Worm (Caenorhabditis elegans) whole organism, dauer: ENCODE results near the gene nlp-69.

ENCODE experiments used
- unc-62 ChIP-seq: sonication (generic microtip); optimal IDR thresholded peaks from 2 replicates; lab custom pipeline; 2017; ENCODE audit warnings: missing biosample characterization, missing genetic modification reagents, missing genetic modification characterization

nlp-69 gene

DNA sequence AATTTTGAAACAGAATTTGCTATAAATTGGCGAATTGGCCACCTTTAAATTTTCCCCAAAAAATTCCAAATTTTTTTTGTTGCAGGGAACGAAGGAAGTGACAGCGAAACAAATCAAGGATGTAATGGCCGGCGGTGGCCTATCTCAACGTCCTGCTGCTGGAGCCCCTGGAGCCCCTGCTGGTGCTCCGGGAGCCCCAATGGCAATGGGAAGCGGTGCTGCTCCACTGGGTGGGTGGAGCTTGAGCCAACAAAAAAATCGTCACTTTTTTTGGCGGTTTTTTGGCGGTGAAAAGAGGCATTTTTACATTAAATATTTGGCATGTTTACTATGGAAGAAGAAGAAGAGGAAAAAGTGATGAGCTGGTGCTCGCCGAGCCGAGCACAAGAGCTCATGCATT is 2.4 kb upstream of the nlp-69 start:
- TF ChIP-seq unc-62 (GFP tag; lab: Kevin White, UChicago): no peak

DNA sequence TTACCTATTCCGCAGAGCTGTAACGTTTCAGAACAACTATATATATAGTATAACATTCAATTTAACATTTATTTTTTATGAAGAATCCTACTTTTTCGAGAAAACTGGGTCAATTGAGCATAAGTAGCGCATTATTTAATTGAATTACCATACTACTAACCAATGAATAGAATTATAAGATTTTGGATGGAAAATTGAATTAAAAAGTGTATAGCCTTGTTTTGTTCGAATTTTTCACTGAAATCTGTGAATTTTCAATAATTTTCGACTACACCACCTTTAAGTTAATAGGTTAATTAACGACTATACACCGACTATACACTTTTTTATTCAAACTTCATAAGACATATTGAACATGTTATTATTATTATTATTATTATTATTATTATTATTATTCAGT is 868 bp downstream of the nlp-69 start:
- TF ChIP-seq unc-62 (GFP tag; lab: Kevin White, UChicago): no peak

DNA sequence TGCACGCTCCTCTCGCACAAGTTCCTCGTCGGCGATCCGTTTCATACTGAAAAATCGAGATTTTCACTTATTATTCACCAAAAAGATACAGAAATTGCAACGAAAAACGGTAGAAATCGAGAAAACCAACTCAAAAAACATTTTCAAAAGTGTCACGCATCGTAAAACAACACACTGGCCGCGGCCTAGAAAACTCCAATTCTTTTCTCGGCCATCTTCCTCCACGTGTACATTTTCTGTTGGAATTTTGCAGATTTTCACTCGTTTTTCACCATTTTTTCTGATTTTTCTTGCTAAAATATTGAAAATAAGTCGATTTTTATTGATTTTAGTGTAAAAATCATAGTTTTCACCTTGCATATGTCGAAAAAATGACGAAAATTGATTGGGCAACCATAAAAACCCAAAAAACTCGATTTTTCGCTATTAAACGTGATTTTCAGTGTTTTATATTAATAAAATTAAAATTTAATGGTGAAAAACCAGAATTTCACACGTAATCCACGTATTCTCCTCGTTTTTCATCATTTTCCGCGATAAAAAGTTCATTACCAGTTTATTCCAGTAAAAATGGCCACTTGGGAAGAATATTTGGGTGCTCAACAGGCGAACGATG is 4.0 kb downstream of the nlp-69 start, which contains the start of the genes dcs-1 and sec-23:
Gene dcs-1 (minus strand): TSS at position 46 of the 616 bp plus-strand sequence.
Gene sec-23 (plus strand): TSS at position 566 of the 616 bp plus-strand sequence.
- TF ChIP-seq unc-62 (GFP tag; lab: Kevin White, UChicago): no peak

DNA sequence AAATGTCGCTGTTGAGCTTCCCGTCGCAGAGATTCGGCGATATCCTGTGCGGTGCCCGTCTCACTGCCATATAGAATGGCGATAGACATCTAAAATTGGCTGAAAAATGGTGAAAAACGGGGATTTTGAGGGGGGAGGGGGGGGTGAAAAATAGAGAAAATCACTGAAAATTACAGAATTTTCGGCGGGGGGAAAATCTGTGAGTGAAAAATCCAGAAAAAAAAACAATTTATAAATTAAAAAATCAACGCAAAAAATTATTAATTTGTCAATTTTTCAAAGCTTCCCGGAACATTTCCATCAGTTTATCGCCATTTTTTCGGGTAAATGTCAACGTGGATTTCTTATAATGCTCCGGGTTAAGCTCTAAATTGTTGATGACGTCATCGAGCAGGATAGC is 7.2 kb downstream of the nlp-69 start, which contains the start of gene fre-1:
Gene fre-1 (minus strand): TSS at position 101 of the 400 bp plus-strand sequence.
- TF ChIP-seq unc-62 (GFP tag; lab: Kevin White, UChicago): no peak

DNA sequence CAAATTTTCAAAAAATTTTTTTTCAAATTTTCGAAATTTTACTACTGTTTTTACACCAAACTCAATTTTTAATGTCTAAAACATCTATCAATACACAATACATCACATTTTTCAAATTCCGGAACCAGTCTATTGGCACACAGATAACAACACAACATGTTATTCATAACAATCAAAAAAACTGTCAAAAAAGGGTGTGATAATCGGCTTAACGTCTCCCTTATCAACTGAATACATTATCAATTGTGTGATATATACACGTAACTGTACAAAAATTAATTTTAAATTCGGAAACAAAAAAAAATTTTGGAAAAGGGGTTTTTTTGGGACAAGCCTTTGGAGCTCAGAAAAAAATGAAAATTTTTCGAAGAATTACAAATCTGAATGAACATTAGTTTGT is 20.5 kb downstream of the nlp-69 start:
- TF ChIP-seq unc-62 (GFP tag; lab: Kevin White, UChicago): no peak

DNA sequence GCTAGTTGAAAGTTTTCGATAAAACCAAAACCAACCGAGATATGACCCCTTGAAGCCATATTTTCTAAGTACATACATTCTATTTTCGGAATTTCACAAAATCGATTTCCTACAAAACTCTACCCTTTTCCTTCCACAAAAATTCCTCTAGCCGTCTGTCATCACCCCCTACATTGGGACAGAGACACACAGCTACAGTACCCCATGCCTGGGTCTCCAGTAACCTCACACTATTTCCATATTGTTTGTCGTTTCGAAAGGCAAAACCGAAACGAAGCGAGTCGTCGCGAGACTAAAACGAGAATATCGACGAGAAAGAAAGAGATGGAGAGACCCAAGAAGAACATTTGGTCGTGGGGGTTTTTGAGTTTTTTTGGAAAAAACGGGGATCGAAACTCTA is 26.4 kb downstream of the nlp-69 start:
- no peak for TF ChIP-seq unc-62 (GFP tag; lab: Kevin White, UChicago)

DNA sequence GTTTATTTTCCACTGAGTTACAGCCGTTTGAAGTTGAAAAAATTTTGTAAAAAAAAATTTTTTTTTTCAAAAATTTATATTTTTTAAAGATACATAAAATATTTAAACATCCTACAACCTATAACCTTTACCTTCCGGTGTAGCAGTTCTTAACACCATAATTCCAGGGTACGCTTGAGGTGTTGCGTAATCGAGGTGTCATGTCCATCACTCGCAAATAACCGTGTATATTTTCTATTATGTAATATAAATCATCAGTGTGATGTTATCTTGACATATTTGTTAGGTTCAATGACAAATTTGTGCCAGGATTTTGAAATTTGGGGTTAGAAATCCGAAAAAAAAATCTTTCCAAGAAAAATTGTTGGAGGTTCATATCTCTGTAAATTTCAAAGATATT is 27.7 kb downstream of the nlp-69 start:
- TF ChIP-seq unc-62 (GFP tag; lab: Kevin White, UChicago): no peak

DNA sequence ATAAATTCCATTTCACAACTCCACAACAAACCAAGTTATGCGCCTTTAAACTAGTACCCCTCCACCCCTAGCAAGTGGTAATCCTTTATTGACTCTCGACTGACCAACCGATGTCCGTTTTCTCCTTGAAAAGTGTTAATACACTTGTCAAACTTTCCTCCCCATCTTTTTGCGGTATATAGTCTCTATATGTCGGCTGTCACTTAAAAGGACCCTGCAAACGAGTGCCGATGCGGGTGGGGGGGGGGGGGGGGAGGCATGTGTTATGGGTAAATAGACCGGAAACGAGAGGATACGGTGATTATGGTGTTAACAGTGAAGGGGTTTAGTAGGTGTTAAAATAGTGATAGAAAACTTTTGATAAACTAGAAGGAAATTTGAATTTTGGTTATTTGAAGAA is 29.7 kb downstream of the nlp-69 start:
- TF ChIP-seq unc-62 (GFP tag; lab: Kevin White, UChicago): no peak

DNA sequence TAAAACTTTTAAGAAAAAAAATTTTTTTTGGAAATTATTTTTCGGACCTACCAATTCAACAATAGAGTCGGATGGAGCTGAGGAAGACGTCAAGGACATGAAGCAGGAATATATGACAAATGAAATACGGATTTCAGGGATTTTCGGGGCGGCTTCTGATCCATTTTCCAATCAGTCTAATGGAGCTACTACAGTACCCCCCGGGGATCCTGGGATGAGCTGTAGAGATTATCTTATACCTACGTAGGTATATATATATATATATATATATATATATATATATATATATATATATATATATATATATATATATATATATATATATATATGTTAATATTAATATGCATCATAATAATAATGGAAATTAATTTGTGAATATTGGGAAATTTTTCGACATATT is 30.7 kb downstream of the nlp-69 start, which contains the start of gene ttx-1:
Gene ttx-1 (minus strand): TSS at position 101 of the 400 bp plus-strand sequence.
- TF ChIP-seq unc-62 (GFP tag; lab: Kevin White, UChicago): no peak

DNA sequence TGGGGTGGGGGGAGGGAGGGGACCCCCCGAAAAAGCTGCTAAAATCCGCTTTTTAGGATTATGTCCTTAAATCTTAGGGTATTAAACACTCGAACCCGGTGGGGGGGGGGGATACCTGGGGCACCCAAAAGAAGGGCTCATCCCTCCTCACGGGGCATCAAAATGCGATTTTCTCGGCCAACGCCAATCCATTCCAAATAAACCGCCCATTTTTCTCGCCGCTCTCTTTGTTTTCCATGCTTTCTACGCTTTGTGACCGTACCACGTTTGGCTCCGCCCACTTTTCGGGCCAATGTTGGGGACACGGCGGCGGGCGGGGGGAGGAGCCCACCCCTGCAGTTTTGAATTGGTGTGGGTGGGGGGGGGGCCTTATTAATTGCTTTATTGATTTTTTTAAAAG is 33.3 kb downstream of the nlp-69 start:
- TF ChIP-seq unc-62 (GFP tag; lab: Kevin White, UChicago): no peak

DNA sequence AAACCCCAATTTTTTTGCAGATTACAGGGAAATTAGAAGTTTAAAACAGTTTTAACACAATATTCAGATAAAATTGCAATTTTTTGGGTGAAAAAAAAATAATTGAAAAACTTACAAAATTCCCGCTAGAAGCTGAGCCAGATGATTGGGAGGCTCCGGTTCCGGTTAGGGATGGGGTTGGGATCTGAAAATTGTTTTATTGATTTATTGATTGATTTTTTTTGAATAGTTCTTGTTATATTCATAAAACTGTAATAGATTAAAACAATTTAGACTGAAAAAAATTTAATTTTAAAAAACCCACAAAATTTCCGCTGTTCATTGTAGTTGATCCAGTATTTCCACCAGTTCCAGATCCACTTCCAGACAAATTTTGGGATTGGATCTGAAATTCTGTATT is 35.4 kb downstream of the nlp-69 start:
- no peak for TF ChIP-seq unc-62 (GFP tag; lab: Kevin White, UChicago)

DNA sequence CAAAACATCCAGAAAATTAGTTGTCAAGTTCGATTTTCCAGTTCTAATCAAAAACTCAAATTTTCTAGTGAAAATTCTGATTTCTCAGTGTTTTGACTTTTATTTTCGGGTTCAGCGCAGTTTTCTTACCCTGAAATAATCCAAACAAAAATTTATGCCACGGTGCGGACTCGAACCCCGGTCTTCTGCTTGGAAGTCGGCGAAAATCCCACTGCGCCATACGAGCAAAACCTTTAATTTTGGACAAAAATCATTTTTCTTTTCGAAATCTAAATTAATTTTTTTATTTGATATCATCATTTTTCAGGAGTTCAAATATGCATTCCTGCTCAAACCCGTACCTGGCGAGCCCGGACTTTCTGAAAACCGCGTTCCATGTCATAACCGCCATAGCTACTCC is 45.7 kb downstream of the nlp-69 start, which contains the start of gene srh-233:
Gene srh-233 (plus strand): TSS at position 301 of the 400 bp plus-strand sequence.
- no peak for TF ChIP-seq unc-62 (GFP tag; lab: Kevin White, UChicago)

DNA sequence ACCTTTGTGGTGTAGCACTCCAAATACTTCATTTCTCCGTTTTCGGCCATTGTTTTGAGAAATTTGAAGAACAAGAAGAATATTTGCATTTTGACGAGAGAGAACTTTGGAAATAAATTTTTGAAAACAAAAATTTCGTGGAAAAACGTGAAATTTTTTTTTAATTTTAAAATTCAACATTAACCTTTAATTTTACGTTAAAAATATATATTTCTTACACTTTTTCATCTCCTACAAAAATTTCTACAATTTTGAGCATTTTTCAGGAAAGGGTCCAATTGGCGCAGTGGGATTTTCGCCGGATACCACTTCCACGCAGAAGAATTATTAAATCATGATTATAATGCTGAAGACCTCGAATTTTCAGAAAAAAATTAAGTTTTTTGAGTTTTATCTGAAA is 47.5 kb downstream of the nlp-69 start, which contains the start of gene spe-19:
Gene spe-19 (minus strand): TSS at position 101 of the 400 bp plus-strand sequence.
- TF ChIP-seq unc-62 (GFP tag; lab: Kevin White, UChicago): no peak
